Worm (Caenorhabditis elegans) whole organism, midembryonic: ENCODE measurements around the gene K10B3.1.

Experiments
- T22C8.4 ChIP-seq: fragments of 200-800 bp; sonication (Bioruptor generic); IDR thresholded peaks from 2 replicates; pipeline ENCODE4 v1.3.6; 2022; ENCODE audit warnings: missing genetic modification characterization, missing compliant biosample characterization
- flt-1 ChIP-seq: fragments of 200-800 bp; sonication (Bioruptor generic); IDR thresholded peaks from 2 replicates; pipeline ENCODE4 v1.3.6; 2022; ENCODE audit warnings: missing genetic modification characterization, missing compliant biosample characterization
- klf-2 ChIP-seq: fragments of 200-800 bp; sonication (Bioruptor generic); conservative IDR thresholded peaks from 2 replicates; pipeline ENCODE4 v1.3.6; 2022; ENCODE audit warnings: missing genetic modification reagents, missing genetic modification characterization, missing compliant biosample characterization
- tab-1 ChIP-seq: fragments of 200-800 bp; sonication (Bioruptor generic); IDR thresholded peaks from 2 replicates; pipeline ENCODE4 v1.3.6; 2022; ENCODE audit warnings: missing genetic modification characterization, missing compliant biosample characterization
- ztf-23 ChIP-seq: fragments of 200-800 bp; sonication (Bioruptor generic); IDR thresholded peaks from 2 replicates; pipeline ENCODE4 v1.3.6; 2022; ENCODE audit warnings: missing genetic modification reagents, missing genetic modification characterization, missing compliant biosample characterization

DNA sequence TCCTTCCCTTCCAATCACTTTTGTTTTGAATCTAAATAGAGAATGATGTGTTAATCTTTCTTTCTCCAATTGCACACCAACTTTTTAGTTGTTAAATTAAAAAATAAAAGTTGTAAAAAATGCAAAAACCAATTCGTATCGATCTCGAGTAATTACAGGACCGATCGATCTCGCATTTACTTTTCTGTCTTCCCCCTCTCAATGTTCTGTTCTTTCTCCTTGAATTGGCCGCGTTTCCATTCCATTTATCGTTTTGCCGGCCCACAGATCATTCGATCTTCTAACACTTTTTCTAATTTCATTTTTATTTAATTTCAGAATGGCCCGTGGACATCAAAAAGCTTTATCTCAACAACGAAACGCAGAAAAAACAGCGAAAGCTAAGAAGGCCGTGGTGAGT is at the start of gene K10B3.1:
- TF ChIP-seq klf-2 (GFP tag; lab: Robert Waterston, UW) (no peak), flt-1 (GFP tag; lab: Robert Waterston, UW) (no peak), ztf-23 (no peak), tab-1 (GFP tag; lab: Robert Waterston, UW) (no peak), T22C8.4 (no peak)
